Fruit fly (Drosophila melanogaster) whole organism, pupa: Measurements from ENCODE around the gene CCT4.

Experiments
- CG10348 ChIP-seq: fragments of 200-800 bp; sonication (Bioruptor generic); IDR thresholded peaks from 2 replicates; pipeline ENCODE4 v1.3.6; 2022; ENCODE audit warnings: missing biosample characterization, missing genetic modification characterization
- CG14655 ChIP-seq: fragments of 200-800 bp; sonication (Bioruptor generic); optimal IDR thresholded peaks from 3 replicates; lab custom pipeline; 2017; ENCODE audit warnings: mild to moderate bottlenecking, missing biosample characterization, missing genetic modification reagents, missing genetic modification characterization
- CG15710 ChIP-seq: fragments of 200-800 bp; sonication (Bioruptor generic); optimal IDR thresholded peaks from 2 replicates; lab custom pipeline; 2018; ENCODE audit warnings: missing biosample characterization, mild to moderate bottlenecking, missing genetic modification characterization, moderate library complexity
- CG17806 ChIP-seq: fragments of 200-800 bp; sonication (Bioruptor generic); optimal IDR thresholded peaks from 2 replicates; lab custom pipeline; 2018; ENCODE audit warnings: missing biosample characterization, mild to moderate bottlenecking, missing genetic modification characterization, moderate library complexity
- CG4496 ChIP-seq: fragments of 200-800 bp; sonication (Bioruptor generic); IDR thresholded peaks from 3 replicates; pipeline ENCODE4 v1.3.6; 2022; ENCODE audit warnings: missing biosample characterization, missing genetic modification characterization
- CG8159 ChIP-seq: fragments of 200-800 bp; sonication (Bioruptor generic); optimal IDR thresholded peaks from 3 replicates; lab custom pipeline; 2018; ENCODE audit warnings: missing biosample characterization, mild to moderate bottlenecking, missing genetic modification characterization, moderate library complexity
- CG8301 ChIP-seq: fragments of 200-800 bp; sonication (Bioruptor generic); optimal IDR thresholded peaks from 2 replicates; lab custom pipeline; 2018; ENCODE audit warnings: missing biosample characterization, mild to moderate bottlenecking, missing genetic modification characterization
- CG9948 ChIP-seq: fragments of 200-800 bp; sonication (Bioruptor generic); optimal IDR thresholded peaks from 2 replicates; lab custom pipeline; 2018; ENCODE audit warnings: missing biosample characterization, mild to moderate bottlenecking, missing genetic modification characterization, moderate library complexity
- EcR ChIP-seq: fragments of 200-800 bp; sonication (Bioruptor generic); optimal IDR thresholded peaks from 3 replicates; lab custom pipeline; 2019; ENCODE audit warnings: missing biosample characterization, missing genetic modification characterization, mild to moderate bottlenecking, moderate library complexity, missing genetic modification reagents
- Ets98B ChIP-seq: fragments of 200-800 bp; sonication (Bioruptor generic); IDR thresholded peaks from 2 replicates; pipeline ENCODE4 v1.3.6; 2022; ENCODE audit warnings: missing biosample characterization, missing genetic modification characterization
- Pif1B ChIP-seq: fragments of 200-800 bp; sonication (Bioruptor generic); optimal IDR thresholded peaks from 3 replicates; lab custom pipeline; 2016; ENCODE audit warnings: missing biosample characterization, missing genetic modification characterization
- Snoo ChIP-seq: fragments of 200-800 bp; sonication (Bioruptor generic); optimal IDR thresholded peaks from 3 replicates; lab custom pipeline; 2017; ENCODE audit warnings: missing biosample characterization, mild to moderate bottlenecking, missing genetic modification characterization, inconsistent platforms
- fd96Ca ChIP-seq: fragments of 200-800 bp; sonication (Bioruptor generic); IDR thresholded peaks from 3 replicates; pipeline ENCODE4 v1.3.6; 2022; ENCODE audit warnings: missing biosample characterization, missing genetic modification characterization
- gl ChIP-seq: fragments of 200-800 bp; sonication (Bioruptor generic); optimal IDR thresholded peaks from 2 replicates; lab custom pipeline; 2018; ENCODE audit warnings: missing biosample characterization, mild to moderate bottlenecking, missing genetic modification characterization

- no peak for TF ChIP-seq CG17806
- TF ChIP-seq Pif1B (GFP tag; lab: Kevin White, UChicago): no peak
- TF ChIP-seq Snoo: no peak
- no peak for TF ChIP-seq CG14655 (GFP tag; lab: Kevin White, UChicago)
- TF ChIP-seq gl: no peak
- no peak for TF ChIP-seq fd96Ca
- no peak for TF ChIP-seq CG10348
- no peak for TF ChIP-seq CG4496 (GFP tag; lab: Robert Waterston, UW)
- no peak for TF ChIP-seq Ets98B (GFP tag; lab: Robert Waterston, UW)
- TF ChIP-seq CG8301 (tag; lab: Kevin White, UChicago): no peak
- TF ChIP-seq EcR (GFP tag; lab: Kevin White, UChicago): no peak
- TF ChIP-seq CG15710 (tag; lab: Kevin White, UChicago): no peak
- no peak for TF ChIP-seq CG9948 (tag; lab: Kevin White, UChicago)
- TF ChIP-seq CG8159: no peak
Measured at dm6 chr2L:12672296-12672695, 20.4 kb downstream of the CCT4 start.
